Worm (Caenorhabditis elegans) whole organism, late embryonic: ENCODE results near the gene gars-1.

Source experiments
- C38D4.7 ChIP-seq: fragments of 200-800 bp; sonication (Bioruptor generic); optimal IDR thresholded peaks from 2 replicates; lab custom pipeline; 2018; ENCODE audit warnings: mild to moderate bottlenecking, missing genetic modification characterization, moderate library complexity, missing compliant biosample characterization
- K02D7.2 ChIP-seq: sonication (generic microtip); optimal IDR thresholded peaks from 2 replicates; lab custom pipeline; 2017; ENCODE audit warnings: mild to moderate bottlenecking, missing genetic modification characterization, missing compliant biosample characterization
- ama-1 ChIP-seq: fragments of 150-350 bp; optimal IDR thresholded peaks from 2 replicates; lab custom pipeline; 2014
- ceh-18 ChIP-seq: sonication (generic microtip); optimal IDR thresholded peaks from 2 replicates; lab custom pipeline; 2016; ENCODE audit warnings: missing genetic modification characterization, missing compliant biosample characterization
- ceh-24 ChIP-seq: sonication (generic microtip); optimal IDR thresholded peaks from 2 replicates; lab custom pipeline; 2016; ENCODE audit warnings: mild to moderate bottlenecking, missing genetic modification characterization, missing compliant biosample characterization
- ceh-45 ChIP-seq: fragments of 200-800 bp; sonication (Bioruptor generic); IDR thresholded peaks from 2 replicates; pipeline ENCODE4 v1.3.6; 2022; ENCODE audit warnings: missing genetic modification reagents, missing genetic modification characterization, missing compliant biosample characterization
- ceh-48 ChIP-seq: sonication (generic microtip); optimal IDR thresholded peaks from 2 replicates; lab custom pipeline; 2016; ENCODE audit warnings: missing genetic modification characterization, inconsistent platforms, missing compliant biosample characterization
- dmd-4 ChIP-seq: sonication (generic microtip); optimal IDR thresholded peaks from 2 replicates; lab custom pipeline; 2016; ENCODE audit warnings: borderline replicate concordance, missing genetic modification characterization, missing compliant biosample characterization
- elt-2 ChIP-seq: sonication (generic microtip); optimal IDR thresholded peaks from 2 replicates; lab custom pipeline; 2016; ENCODE audit warnings: missing genetic modification reagents, missing genetic modification characterization, missing compliant biosample characterization
- ets-4 ChIP-seq: sonication (generic microtip); optimal IDR thresholded peaks from 2 replicates; lab custom pipeline; 2016; ENCODE audit warnings: missing genetic modification characterization, missing compliant biosample characterization
- fkh-10 ChIP-seq: fragments of 150-350 bp; optimal IDR thresholded peaks from 2 replicates; lab custom pipeline; 2014; ENCODE audit warnings: missing biosample characterization, missing genetic modification reagents, missing genetic modification characterization
- hlh-13 ChIP-seq: fragments of 200-800 bp; sonication (Bioruptor generic); optimal IDR thresholded peaks from 2 replicates; lab custom pipeline; 2018; ENCODE audit warnings: mild to moderate bottlenecking, missing genetic modification characterization, missing compliant biosample characterization
- hlh-30 ChIP-seq: sonication (generic microtip); optimal IDR thresholded peaks from 2 replicates; lab custom pipeline; 2017; ENCODE audit warnings: antibody characterized with exemption, missing genetic modification characterization, missing compliant biosample characterization; ENCODE audit not compliant: insufficient read depth
- hlh-8 ChIP-seq: sonication (generic microtip); optimal IDR thresholded peaks from 2 replicates; lab custom pipeline; 2016; ENCODE audit warnings: missing genotype, missing genetic modification characterization, missing compliant biosample characterization
- madf-2 ChIP-seq: sonication (generic microtip); optimal IDR thresholded peaks from 2 replicates; lab custom pipeline; 2017; ENCODE audit warnings: missing genetic modification characterization, missing compliant biosample characterization
- nhr-11 ChIP-seq: fragments of 150-350 bp; optimal IDR thresholded peaks from 2 replicates; lab custom pipeline; 2014; ENCODE audit warnings: missing biosample characterization, missing genetic modification characterization
- npax-4 ChIP-seq: sonication (generic microtip); optimal IDR thresholded peaks from 2 replicates; lab custom pipeline; 2016; ENCODE audit warnings: missing genetic modification characterization, missing compliant biosample characterization
- pha-4 ChIP-seq: fragments of 150-350 bp; optimal IDR thresholded peaks from 2 replicates; lab custom pipeline; 2018; ENCODE audit warnings: missing biosample characterization, missing genetic modification reagents, missing genetic modification characterization
- ref-2 ChIP-seq: sonication (generic microtip); optimal IDR thresholded peaks from 2 replicates; lab custom pipeline; 2016; ENCODE audit warnings: missing genetic modification characterization, missing compliant biosample characterization
- rnt-1 ChIP-seq: sonication (generic microtip); optimal IDR thresholded peaks from 2 replicates; lab custom pipeline; 2016; ENCODE audit warnings: missing genetic modification characterization, missing compliant biosample characterization
- sox-4 ChIP-seq: sonication (generic microtip); optimal IDR thresholded peaks from 2 replicates; lab custom pipeline; 2017; ENCODE audit warnings: mild to moderate bottlenecking, missing genetic modification characterization, inconsistent platforms, missing compliant biosample characterization
- tbx-2 ChIP-seq: sonication (generic microtip); optimal IDR thresholded peaks from 2 replicates; lab custom pipeline; 2016; ENCODE audit warnings: missing genetic modification characterization, missing compliant biosample characterization
- tbx-7 ChIP-seq: sonication (generic microtip); optimal IDR thresholded peaks from 2 replicates; lab custom pipeline; 2016; ENCODE audit warnings: missing genotype, missing genetic modification characterization, missing compliant biosample characterization
- unc-3 ChIP-seq, 2 experiments: fragments of 200-800 bp in 1 of 2; sonication (Bioruptor generic) in 1 of 2; sonication (generic microtip) in 1 of 2; conservative IDR thresholded peaks in 1 of 2; optimal IDR thresholded peaks in 1 of 2; 2 replicates each; pipeline versions ENCODE4 v1.3.6 to Lab custom; 2016 to 2022; ENCODE audit warnings: missing compliant biosample characterization in 2 of 2, missing genetic modification characterization in 2 of 2, missing genetic modification reagents in 1 of 2
- unc-42 ChIP-seq: sonication (generic microtip); optimal IDR thresholded peaks from 2 replicates; lab custom pipeline; 2016; ENCODE audit warnings: missing genotype, missing genetic modification characterization, missing compliant biosample characterization
- unc-55 ChIP-seq: sonication (generic microtip); optimal IDR thresholded peaks from 2 replicates; lab custom pipeline; 2017; ENCODE audit warnings: missing biosample characterization, missing genetic modification reagents, missing genetic modification characterization
- zip-5 ChIP-seq: sonication (generic microtip); optimal IDR thresholded peaks from 2 replicates; lab custom pipeline; 2016; ENCODE audit warnings: missing genetic modification characterization, missing compliant biosample characterization

gars-1 gene

ce11 chrIII:5145874-5146273, 17.6 kb downstream of the gars-1 start:
- TF ChIP-seq ets-4 = no peak
- TF ChIP-seq sox-4 (tag; lab: Kevin White, UChicago) = no peak
- TF ChIP-seq hlh-8 (tag; lab: Kevin White, UChicago) = no peak
- no peak for TF ChIP-seq hlh-30
- TF ChIP-seq npax-4 = no peak
- TF ChIP-seq K02D7.2 (tag; lab: Kevin White, UChicago) = no peak
- TF ChIP-seq ceh-18 (tag; lab: Kevin White, UChicago) = no peak
- no peak for TF ChIP-seq hlh-13 (GFP tag; lab: Kevin White, UChicago)
- TF ChIP-seq ref-2 (tag; lab: Kevin White, UChicago) = no peak
- TF ChIP-seq ceh-45 (GFP tag; lab: Robert Waterston, UW) = no peak
- TF ChIP-seq pha-4 (tag; lab: Kevin White, UChicago) = no peak

ce11 chrIII:5144169-5144568, 19.3 kb downstream of the gars-1 start:
- no peak for TF ChIP-seq unc-55 (GFP tag; lab: Kevin White, UChicago)
- no peak for TF ChIP-seq rnt-1
- peak; percentile 23 for TF ChIP-seq hlh-30
- TF ChIP-seq, all 69 proteins: peak for 1

ce11 chrIII:5143520-5143919, 19.9 kb downstream of the gars-1 start:
- TF ChIP-seq elt-2 (tag; lab: Kevin White, UChicago) (peak; percentile 18), unc-3 (GFP tag; conservative IDR thresholded peaks at IDR 0.05; lab: Robert Waterston, UW) (no peak), unc-3 (tag; optimal IDR thresholded peaks at IDR 0.05; lab: Kevin White, UChicago) (no peak)

- peak; percentile 4 for TF ChIP-seq unc-55 (GFP tag; lab: Kevin White, UChicago)
- TF ChIP-seq nhr-11 (tag; lab: Kevin White, UChicago) = no peak
- peak; percentile 28 for TF ChIP-seq hlh-30
- TF ChIP-seq fkh-10 (GFP tag; lab: Kevin White, UChicago) = no peak
- TF ChIP-seq zip-5 (tag; lab: Kevin White, UChicago) = no peak
- TF ChIP-seq C38D4.7 (GFP tag; lab: Kevin White, UChicago) = no peak
These were observed 21.5 kb downstream of the gars-1 start for ce11 chrIII:5141935-5142334.

ce11 chrIII:5140559-5140958, 22.9 kb downstream of the gars-1 start:
- TF ChIP-seq unc-55 (GFP tag; lab: Kevin White, UChicago) (peak; percentile 71), tbx-2 (tag; lab: Kevin White, UChicago) (peak; percentile 90), ets-4 (peak; percentile 3), ref-2 (tag; lab: Kevin White, UChicago) (no peak), unc-42 (tag; lab: Kevin White, UChicago) (no peak), tbx-7 (tag; lab: Kevin White, UChicago) (no peak), ceh-18 (tag; lab: Kevin White, UChicago) (peak; percentile 53), dmd-4 (tag; lab: Kevin White, UChicago) (no peak), ama-1 (lab: Kevin White, UChicago) (no peak)

ce11 chrIII:5139768-5140167, 23.7 kb downstream of the gars-1 start:
- TF ChIP-seq ceh-48 (tag; lab: Kevin White, UChicago) (no peak), tbx-2 (tag; lab: Kevin White, UChicago) (peak; percentile 78), unc-55 (GFP tag; lab: Kevin White, UChicago) (peak; percentile 84), ceh-18 (tag; lab: Kevin White, UChicago) (no peak), madf-2 (tag; lab: Kevin White, UChicago) (no peak)

- TF ChIP-seq unc-42 (tag; lab: Kevin White, UChicago) (peak; percentile 89), ceh-24 (no peak), tbx-2 (tag; lab: Kevin White, UChicago) (peak; percentile 70)
These were observed 24.4 kb downstream of the gars-1 start for ce11 chrIII:5138940-5139533.
